Worm (Caenorhabditis elegans) whole organism, L1 larva: Measurements from ENCODE around the gene rps-14.

Source experiments
- C34B4.2 ChIP-seq: sonication (generic microtip); optimal IDR thresholded peaks from 2 replicates; lab custom pipeline; 2017; ENCODE audit warnings: mild to moderate bottlenecking, missing genetic modification characterization, missing compliant biosample characterization
- F16B12.6 ChIP-seq: fragments of 150-350 bp; optimal IDR thresholded peaks from 2 replicates; lab custom pipeline; 2014; ENCODE audit warnings: missing biosample characterization, missing genetic modification characterization
- aha-1 ChIP-seq: fragments of 150-350 bp; optimal IDR thresholded peaks from 2 replicates; lab custom pipeline; 2014; ENCODE audit warnings: missing biosample characterization, missing genetic modification characterization
- aly-2 ChIP-seq: fragments of 150-350 bp; optimal IDR thresholded peaks from 2 replicates; lab custom pipeline; 2014; ENCODE audit warnings: missing biosample characterization, missing genetic modification characterization
- ama-1 ChIP-seq: fragments of 150-350 bp; optimal IDR thresholded peaks from 2 replicates; lab custom pipeline; 2014
- ceh-8 ChIP-seq: fragments of 200-800 bp; sonication (Bioruptor generic); optimal IDR thresholded peaks from 2 replicates; lab custom pipeline; 2018; ENCODE audit warnings: mild to moderate bottlenecking, missing genetic modification characterization, moderate library complexity, missing compliant biosample characterization
- ceh-82 ChIP-seq, 3 experiments: fragments of 150-350 bp in 1 of 3; sonication (generic microtip) in 2 of 3; optimal IDR thresholded peaks; 2 replicates each; lab custom pipeline; 2014 to 2017; ENCODE audit warnings: missing biosample characterization in 3 of 3, missing genetic modification characterization in 3 of 3
- ces-1 ChIP-seq: fragments of 150-350 bp; optimal IDR thresholded peaks from 2 replicates; lab custom pipeline; 2014; ENCODE audit warnings: missing biosample characterization, missing genetic modification reagents, missing genetic modification characterization
- efl-3 ChIP-seq: fragments of 200-800 bp; sonication (Bioruptor generic); optimal IDR thresholded peaks from 2 replicates; lab custom pipeline; 2018; ENCODE audit warnings: mild to moderate bottlenecking, missing genetic modification characterization, missing compliant biosample characterization
- egl-13 ChIP-seq: sonication (generic microtip); optimal IDR thresholded peaks from 2 replicates; lab custom pipeline; 2016; ENCODE audit warnings: missing genotype, missing genetic modification reagents, missing genetic modification characterization, missing compliant biosample characterization
- egl-27 ChIP-seq, 2 experiments: fragments of 150-350 bp in 1 of 2; sonication (generic microtip); optimal IDR thresholded peaks; 3 replicates each; lab custom pipeline; 2017 to 2018; ENCODE audit warnings: missing biosample characterization in 2 of 2, missing genetic modification characterization in 2 of 2, missing genetic modification reagents in 2 of 2
- elt-2 ChIP-seq: sonication (generic microtip); optimal IDR thresholded peaks from 2 replicates; lab custom pipeline; 2016; ENCODE audit warnings: missing genetic modification characterization, mild to moderate bottlenecking, inconsistent platforms, missing compliant biosample characterization, missing genetic modification reagents
- elt-3 ChIP-seq, 6 experiments: fragments of 150-350 bp in 1 of 6; sonication (generic microtip); optimal IDR thresholded peaks; 2 replicates each; lab custom pipeline; 2017 to 2018; ENCODE audit warnings: missing biosample characterization in 6 of 6, missing genetic modification characterization in 6 of 6, inconsistent platforms in 1 of 6
- fkh-10 ChIP-seq: sonication (generic microtip); optimal IDR thresholded peaks from 2 replicates; lab custom pipeline; 2017; ENCODE audit warnings: missing biosample characterization, missing genetic modification reagents, missing genetic modification characterization
- fkh-4 ChIP-seq: sonication (generic microtip); optimal IDR thresholded peaks from 2 replicates; lab custom pipeline; 2016; ENCODE audit warnings: missing compliant biosample characterization, missing genetic modification characterization, borderline replicate concordance
- fkh-8 ChIP-seq: sonication (generic microtip); optimal IDR thresholded peaks from 2 replicates; lab custom pipeline; 2016; ENCODE audit warnings: mild to moderate bottlenecking, missing genetic modification characterization, missing compliant biosample characterization
- fos-1 ChIP-seq: fragments of 150-350 bp; optimal IDR thresholded peaks from 2 replicates; lab custom pipeline; 2014; ENCODE audit warnings: missing biosample characterization, missing genetic modification characterization
- grh-1 ChIP-seq: fragments of 200-800 bp; sonication (Bioruptor generic); IDR thresholded peaks from 2 replicates; pipeline ENCODE4 v1.3.6; 2022; ENCODE audit warnings: missing genetic modification reagents, missing genetic modification characterization, missing compliant biosample characterization
- hlh-17 ChIP-seq: fragments of 200-800 bp; sonication (Bioruptor generic); optimal IDR thresholded peaks from 2 replicates; lab custom pipeline; 2018; ENCODE audit warnings: missing genetic modification characterization, mild to moderate bottlenecking, missing compliant biosample characterization, moderate library complexity, borderline replicate concordance
- hlh-4 ChIP-seq: sonication (generic microtip); optimal IDR thresholded peaks from 2 replicates; lab custom pipeline; 2016; ENCODE audit warnings: mild to moderate bottlenecking, missing genetic modification characterization, missing compliant biosample characterization
- hpl-2 ChIP-seq: fragments of 150-350 bp; optimal IDR thresholded peaks from 2 replicates; lab custom pipeline; 2014; ENCODE audit warnings: missing biosample characterization, missing genetic modification reagents, missing genetic modification characterization
- isw-1 ChIP-seq: fragments of 200-800 bp; sonication (Bioruptor generic); IDR thresholded peaks from 2 replicates; pipeline ENCODE4 v1.3.6; 2022; ENCODE audit warnings: missing genetic modification characterization, missing compliant biosample characterization
- lin-13 ChIP-seq: fragments of 150-350 bp; optimal IDR thresholded peaks from 2 replicates; lab custom pipeline; 2014; ENCODE audit warnings: missing biosample characterization, missing genetic modification reagents, missing genetic modification characterization
- lin-14 ChIP-seq: fragments of 200-800 bp; sonication (Bioruptor generic); optimal IDR thresholded peaks from 2 replicates; lab custom pipeline; 2018; ENCODE audit warnings: mild to moderate bottlenecking, missing genetic modification characterization, moderate library complexity, missing compliant biosample characterization
- lin-15B ChIP-seq: fragments of 150-350 bp; sonication (generic microtip); optimal IDR thresholded peaks from 3 replicates; lab custom pipeline; 2014; ENCODE audit warnings: missing biosample characterization, missing genetic modification characterization
- lin-39 ChIP-seq: fragments of 150-350 bp; optimal IDR thresholded peaks from 2 replicates; lab custom pipeline; 2014; ENCODE audit warnings: missing biosample characterization, missing genetic modification reagents, missing genetic modification characterization
- lir-3 ChIP-seq: sonication (generic microtip); optimal IDR thresholded peaks from 2 replicates; lab custom pipeline; 2016; ENCODE audit warnings: mild to moderate bottlenecking, missing genetic modification characterization, moderate library complexity, missing compliant biosample characterization; ENCODE audit not compliant: poor library complexity
- lsy-2 ChIP-seq, 2 experiments: fragments of 150-350 bp; optimal IDR thresholded peaks; 2 replicates each; lab custom pipeline; 2014; ENCODE audit warnings: missing biosample characterization in 2 of 2, missing genetic modification characterization in 2 of 2
- mab-9 ChIP-seq: fragments of 200-800 bp; sonication (Bioruptor generic); IDR thresholded peaks from 2 replicates; pipeline ENCODE4 v1.3.6; 2022; ENCODE audit warnings: missing genetic modification reagents, missing genetic modification characterization, missing compliant biosample characterization
- mef-2 ChIP-seq: fragments of 150-350 bp; optimal IDR thresholded peaks from 2 replicates; lab custom pipeline; 2014; ENCODE audit warnings: missing biosample characterization, missing genetic modification characterization
- nhr-11 ChIP-seq: fragments of 150-350 bp; optimal IDR thresholded peaks from 2 replicates; lab custom pipeline; 2014; ENCODE audit warnings: missing biosample characterization, missing genetic modification characterization
- nhr-12 ChIP-seq: sonication (generic microtip); optimal IDR thresholded peaks from 2 replicates; lab custom pipeline; 2017; ENCODE audit warnings: missing biosample characterization, missing genetic modification characterization
- nhr-20 ChIP-seq: sonication (generic microtip); optimal IDR thresholded peaks from 2 replicates; lab custom pipeline; 2016; ENCODE audit warnings: mild to moderate bottlenecking, missing genetic modification characterization, missing compliant biosample characterization
- nhr-76 ChIP-seq: sonication (generic microtip); optimal IDR thresholded peaks from 2 replicates; lab custom pipeline; 2017; ENCODE audit warnings: missing biosample characterization, missing genetic modification characterization
- nhr-84 ChIP-seq: sonication (generic microtip); optimal IDR thresholded peaks from 2 replicates; lab custom pipeline; 2017; ENCODE audit warnings: missing biosample characterization, missing genetic modification characterization
- pag-3 ChIP-seq: sonication (generic microtip); optimal IDR thresholded peaks from 2 replicates; lab custom pipeline; 2017; ENCODE audit warnings: missing genetic modification characterization, mild to moderate bottlenecking, missing compliant biosample characterization, antibody characterized with exemption, borderline replicate concordance; ENCODE audit not compliant: insufficient read depth
- pqm-1 ChIP-seq: sonication (generic microtip); optimal IDR thresholded peaks from 3 replicates; lab custom pipeline; 2017; ENCODE audit warnings: missing biosample characterization, missing genetic modification characterization
- snpc-4 ChIP-seq: fragments of 150-350 bp; optimal IDR thresholded peaks from 2 replicates; lab custom pipeline; 2014; ENCODE audit warnings: missing biosample characterization, missing genetic modification characterization
- snu-23 ChIP-seq: sonication (generic microtip); optimal IDR thresholded peaks from 2 replicates; lab custom pipeline; 2016; ENCODE audit warnings: missing genetic modification characterization, missing compliant biosample characterization
- sox-4 ChIP-seq: sonication (generic microtip); optimal IDR thresholded peaks from 2 replicates; lab custom pipeline; 2016; ENCODE audit warnings: missing genetic modification characterization, missing compliant biosample characterization
- sptf-1 ChIP-seq: fragments of 150-350 bp; optimal IDR thresholded peaks from 2 replicates; lab custom pipeline; 2014; ENCODE audit warnings: missing biosample characterization, missing genetic modification characterization
- swsn-7 ChIP-seq: sonication (generic microtip); optimal IDR thresholded peaks from 2 replicates; lab custom pipeline; 2016; ENCODE audit warnings: missing genetic modification characterization, missing compliant biosample characterization
- tlp-1 ChIP-seq: fragments of 150-350 bp; optimal IDR thresholded peaks from 2 replicates; lab custom pipeline; 2014; ENCODE audit warnings: missing biosample characterization, missing genetic modification characterization
- unc-130 ChIP-seq: fragments of 150-350 bp; optimal IDR thresholded peaks from 2 replicates; lab custom pipeline; 2017; ENCODE audit warnings: missing biosample characterization, missing genetic modification characterization, inconsistent platforms
- unc-86 ChIP-seq: sonication (generic microtip); optimal IDR thresholded peaks from 2 replicates; lab custom pipeline; 2016; ENCODE audit warnings: missing genetic modification characterization, missing compliant biosample characterization
- unc-98 ChIP-seq: fragments of 200-800 bp; sonication (Bioruptor generic); IDR thresholded peaks from 2 replicates; pipeline ENCODE4 v1.3.6; 2022; ENCODE audit warnings: missing genetic modification characterization, missing compliant biosample characterization
- vab-15 ChIP-seq: sonication (generic microtip); optimal IDR thresholded peaks from 2 replicates; lab custom pipeline; 2017; ENCODE audit warnings: missing genotype, mild to moderate bottlenecking, missing genetic modification characterization, missing compliant biosample characterization
- zip-4 ChIP-seq: fragments of 200-800 bp; sonication (Bioruptor generic); optimal IDR thresholded peaks from 2 replicates; lab custom pipeline; 2018; ENCODE audit warnings: mild to moderate bottlenecking, missing genetic modification characterization, moderate library complexity, missing compliant biosample characterization
- ztf-4 ChIP-seq: fragments of 150-350 bp; optimal IDR thresholded peaks from 2 replicates; lab custom pipeline; 2014; ENCODE audit warnings: missing biosample characterization, missing genetic modification characterization

rps-14 gene

DNA sequence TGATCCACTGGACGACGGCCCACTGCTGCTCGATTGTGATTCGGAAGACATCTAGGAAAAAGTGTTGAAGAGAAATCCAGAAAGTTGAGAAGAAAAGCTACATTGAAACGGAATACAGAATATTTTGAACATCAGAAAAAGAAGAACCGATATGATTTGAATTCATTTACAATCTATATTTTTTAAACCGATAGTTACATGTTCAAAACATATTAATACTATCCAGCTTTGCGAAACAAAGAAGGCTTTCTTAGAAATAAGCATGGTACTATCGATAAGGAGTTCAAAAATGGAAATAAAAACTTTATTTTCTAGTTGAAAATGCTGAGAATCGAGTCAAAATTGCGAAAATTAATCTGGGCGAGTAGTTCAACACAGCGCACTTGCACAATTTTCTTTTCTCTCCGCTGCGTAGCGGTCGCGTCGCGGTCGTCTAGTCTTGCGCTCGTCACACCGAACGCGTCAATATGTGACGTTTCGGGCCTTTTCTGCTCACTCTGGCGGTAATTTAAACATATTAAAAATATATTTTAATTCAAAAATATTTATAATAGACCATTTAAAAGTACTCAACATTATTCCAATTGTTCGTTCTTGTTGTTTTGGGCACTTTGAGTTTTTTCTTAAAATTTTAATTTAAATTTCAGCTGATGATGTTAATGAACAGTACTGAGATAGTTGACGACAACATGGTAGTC is 17.2 kb downstream of the rps-14 start, which contains the start of the genes syf-2 and K04G7.1 (continued):
- TF ChIP-seq mab-9 (GFP tag; lab: Robert Waterston, UW): peak; percentile 61; the same call in 1 of the 2 replicates
- no peak for TF ChIP-seq C34B4.2 (tag; lab: Kevin White, UChicago)
- no peak for TF ChIP-seq nhr-12 (tag; lab: Kevin White, UChicago)
- TF ChIP-seq tlp-1 (tag; lab: Kevin White, UChicago): no peak
- TF ChIP-seq sox-4: no peak
- no peak for TF ChIP-seq nhr-84 (tag; lab: Kevin White, UChicago)
- peak; percentile 60 for TF ChIP-seq F16B12.6 (tag; lab: Kevin White, UChicago)
- TF ChIP-seq isw-1 (GFP tag; lab: Robert Waterston, UW): peak; percentile 90
- peak; percentile 95 for TF ChIP-seq lsy-2 (tag; optimal IDR thresholded peaks at IDR 0.05; lab: Kevin White, UChicago)
- no peak for TF ChIP-seq vab-15 (tag; lab: Kevin White, UChicago)
- TF ChIP-seq ceh-8: peak; percentile 46
- TF ChIP-seq ztf-4 (tag; lab: Kevin White, UChicago): peak; percentile 77
- TF ChIP-seq pag-3 (tag; lab: Kevin White, UChicago): no peak
- TF ChIP-seq aha-1 (tag; lab: Kevin White, UChicago): peak; percentile 72
- TF ChIP-seq efl-3 (GFP tag; lab: Kevin White, UChicago): no peak
- peak; percentile 70 for TF ChIP-seq nhr-11
- peak; percentile 99 for TF ChIP-seq lin-15B (tag; lab: Kevin White, UChicago)
- TF ChIP-seq hlh-4: no peak
- TF ChIP-seq ces-1 (GFP tag; lab: Kevin White, UChicago): no peak
- no peak for TF ChIP-seq sptf-1 (tag; lab: Kevin White, UChicago)
- TF ChIP-seq lin-13: peak; percentile 100
- peak; percentile 60 for TF ChIP-seq zip-4 (GFP tag; lab: Kevin White, UChicago)
- peak; percentile 55 to 96 (median 67) for TF ChIP-seq ceh-82 (tag; optimal IDR thresholded peaks at IDR 0.05; lab: Kevin White, UChicago)
- TF ChIP-seq snpc-4 (tag; lab: Kevin White, UChicago): peak; percentile 82
- TF ChIP-seq lir-3 (tag; lab: Kevin White, UChicago): peak; percentile 62
- TF ChIP-seq snu-23 (GFP tag; lab: Kevin White, UChicago): peak; percentile 92
- TF ChIP-seq fkh-8 (tag; lab: Kevin White, UChicago): peak; percentile 95
- TF ChIP-seq fkh-10 (GFP tag; lab: Kevin White, UChicago): peak; percentile 71
- TF ChIP-seq egl-27 (tag; optimal IDR thresholded peaks at IDR 0.05; lab: Kevin White, UChicago): peak; percentile 78 to 87
- no peak for TF ChIP-seq pqm-1 (tag; lab: Kevin White, UChicago)
- peak; percentile 87 for TF ChIP-seq swsn-7
- peak; percentile 8 for TF ChIP-seq aly-2 (tag; lab: Kevin White, UChicago)
- TF ChIP-seq elt-2 (tag; lab: Kevin White, UChicago): peak; percentile 45
- no peak for TF ChIP-seq nhr-76 (tag; lab: Kevin White, UChicago)
- no peak for TF ChIP-seq hlh-17 (GFP tag; lab: Kevin White, UChicago)
- peak; percentile 90 for TF ChIP-seq nhr-20 (tag; lab: Kevin White, UChicago)
- TF ChIP-seq egl-13 (tag; lab: Kevin White, UChicago): peak; percentile 85
- TF ChIP-seq unc-98 (GFP tag; lab: Robert Waterston, UW): no peak
- peak in 3 of 6 experiments; percentile 58 to 89 (median 59) for TF ChIP-seq elt-3 (tag; optimal IDR thresholded peaks at IDR 0.05; lab: Kevin White, UChicago)
- TF ChIP-seq unc-86 (tag; lab: Kevin White, UChicago): peak; percentile 85
- TF ChIP-seq unc-130: peak; percentile 83
- TF ChIP-seq lin-39: peak; percentile 76
- TF ChIP-seq mef-2: peak; percentile 62
- peak; percentile 14 for TF ChIP-seq fkh-4
- peak; percentile 34 for TF ChIP-seq fos-1 (tag; lab: Kevin White, UChicago)
- peak; percentile 56 for TF ChIP-seq ama-1 (lab: Kevin White, UChicago)
- TF ChIP-seq hpl-2 (GFP tag; lab: Kevin White, UChicago): peak; percentile 52
- peak; percentile 95 for TF ChIP-seq lin-14 (GFP tag; lab: Kevin White, UChicago)
- peak; percentile 80 for TF ChIP-seq grh-1 (GFP tag; lab: Robert Waterston, UW)
